Fruit fly (Drosophila melanogaster): ENCODE results near the gene Msr-110.

DNA sequence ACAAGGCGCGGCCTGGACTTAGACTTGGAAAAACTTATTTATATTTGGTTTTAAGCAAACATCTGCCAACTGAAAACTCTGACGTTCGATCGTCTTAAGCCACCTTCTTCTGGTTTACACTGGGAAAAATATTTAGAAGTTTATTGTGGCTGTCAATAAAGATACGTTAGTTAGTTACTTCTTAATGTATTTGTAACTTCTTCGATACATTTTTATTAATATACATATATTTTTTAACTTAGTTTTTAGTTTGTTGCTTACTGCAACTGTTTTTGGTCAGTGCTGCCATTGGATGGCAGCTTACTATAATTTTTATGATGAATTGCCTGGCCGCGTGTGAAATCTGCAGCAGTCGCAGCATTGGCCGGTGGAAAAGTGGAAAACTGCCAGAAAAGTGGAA lies 32.3 kb upstream of the Msr-110 start:
- no peak for TF ChIP-seq gro (GFP tag; optimal IDR thresholded peaks at IDR 0.05)
- TF ChIP-seq CG1024 (GFP tag; IDR thresholded peaks at IDR 0.05), result no peak
- no peak for TF ChIP-seq Fer2 (tag; optimal IDR thresholded peaks at IDR 0.05)
- no peak for TF ChIP-seq sug (tag; optimal IDR thresholded peaks at IDR 0.05)
- no peak for TF ChIP-seq CG17802 (tag; optimal IDR thresholded peaks at IDR 0.05)
- TF ChIP-seq Mrtf (GFP tag; IDR thresholded peaks at IDR 0.05), result no peak
- TF ChIP-seq CG11723 (GFP tag; optimal IDR thresholded peaks at IDR 0.05), result no peak
- TF ChIP-seq CG13424 (tag; optimal IDR thresholded peaks at IDR 0.05), result peak; percentile 12
- TF ChIP-seq Stat92E (GFP tag; optimal IDR thresholded peaks at IDR 0.05), result no peak
